Fruit fly (Drosophila melanogaster) whole organism, embryonic: ENCODE results near the gene Fkbp59.

Source experiments
- Adf1 ChIP-seq: fragments of 200-800 bp; sonication (Bioruptor generic); IDR thresholded peaks from 2 replicates; pipeline ENCODE4 v1.3.6; 2022; ENCODE audit warnings: missing biosample characterization, missing genetic modification characterization
- Asciz ChIP-seq: fragments of 200-800 bp; sonication (Bioruptor generic); optimal IDR thresholded peaks from 2 replicates; lab custom pipeline; 2017; ENCODE audit warnings: missing biosample characterization, mild to moderate bottlenecking, missing genetic modification characterization, missing genetic modification reagents
- CG10147 ChIP-seq: fragments of 200-800 bp; sonication (Bioruptor generic); optimal IDR thresholded peaks from 2 replicates; lab custom pipeline; 2019; ENCODE audit warnings: missing biosample characterization, mild to moderate bottlenecking, missing genetic modification characterization, moderate library complexity
- CG12104 ChIP-seq: fragments of 200-800 bp; sonication (Bioruptor generic); optimal IDR thresholded peaks from 3 replicates; lab custom pipeline; 2016; ENCODE audit warnings: missing biosample characterization, missing genetic modification characterization
- CG12769 ChIP-seq: fragments of 200-800 bp; sonication (Bioruptor generic); optimal IDR thresholded peaks from 2 replicates; lab custom pipeline; 2019; ENCODE audit warnings: missing biosample characterization, mild to moderate bottlenecking, missing genetic modification characterization, moderate library complexity
- CG17802 ChIP-seq: fragments of 200-800 bp; sonication (Bioruptor generic); optimal IDR thresholded peaks from 2 replicates; lab custom pipeline; 2018; ENCODE audit warnings: missing biosample characterization, mild to moderate bottlenecking, missing genetic modification characterization, moderate library complexity
- CG17829 ChIP-seq: fragments of 200-800 bp; optimal IDR thresholded peaks from 2 replicates; lab custom pipeline; 2019; ENCODE audit warnings: missing biosample characterization, mild to moderate bottlenecking, missing genetic modification characterization, moderate library complexity
- CG2199 ChIP-seq: fragments of 200-800 bp; sonication (Bioruptor generic); IDR thresholded peaks from 3 replicates; pipeline ENCODE4 v1.3.6; 2022; ENCODE audit warnings: missing biosample characterization, missing genetic modification characterization
- CG3065 ChIP-seq: fragments of 200-800 bp; sonication (Bioruptor generic); optimal IDR thresholded peaks from 2 replicates; lab custom pipeline; 2016; ENCODE audit warnings: missing biosample characterization, missing genetic modification characterization
- CG31224 ChIP-seq: fragments of 200-800 bp; sonication (Bioruptor generic); IDR thresholded peaks from 2 replicates; pipeline ENCODE4 v1.3.6; 2022; ENCODE audit warnings: missing biosample characterization, missing genetic modification characterization
- CG33557 ChIP-seq: fragments of 200-800 bp; sonication (Bioruptor generic); optimal IDR thresholded peaks from 2 replicates; lab custom pipeline; 2019; ENCODE audit warnings: missing biosample characterization, mild to moderate bottlenecking, missing genetic modification characterization, moderate library complexity
- CG34376 ChIP-seq: fragments of 200-800 bp; sonication (Bioruptor generic); optimal IDR thresholded peaks from 2 replicates; lab custom pipeline; 2018; ENCODE audit warnings: missing biosample characterization, mild to moderate bottlenecking, missing genetic modification characterization
- CG7372 ChIP-seq: fragments of 200-800 bp; sonication (Bioruptor generic); IDR thresholded peaks from 2 replicates; pipeline ENCODE4 v1.3.6; 2022; ENCODE audit warnings: missing biosample characterization, missing genetic modification characterization
- CG7745 ChIP-seq: fragments of 200-800 bp; sonication (Bioruptor generic); optimal IDR thresholded peaks from 2 replicates; lab custom pipeline; 2018; ENCODE audit warnings: missing biosample characterization, mild to moderate bottlenecking, missing genetic modification characterization, moderate library complexity
- CG7963 ChIP-seq: fragments of 200-800 bp; sonication (Bioruptor generic); IDR thresholded peaks from 3 replicates; pipeline ENCODE4 v1.3.6; 2022; ENCODE audit warnings: missing biosample characterization, missing genetic modification characterization; ENCODE audit not compliant: partially characterized antibody
- CoRest ChIP-seq: fragments of 200-800 bp; sonication (Bioruptor generic); optimal IDR thresholded peaks from 3 replicates; lab custom pipeline; 2018; ENCODE audit warnings: missing biosample characterization, mild to moderate bottlenecking, missing genetic modification characterization, moderate library complexity
- E2f2 ChIP-seq: fragments of 200-800 bp; sonication (Bioruptor generic); IDR thresholded peaks from 2 replicates; pipeline ENCODE4 v1.3.6; 2022; ENCODE audit warnings: missing biosample characterization, missing genetic modification characterization
- ERR ChIP-seq: fragments of 200-800 bp; sonication (Bioruptor generic); optimal IDR thresholded peaks from 2 replicates; lab custom pipeline; 2016; ENCODE audit warnings: missing biosample characterization, missing genetic modification characterization
- Ets65A ChIP-seq: fragments of 200-800 bp; sonication (Bioruptor generic); peaks from one replicate; lab custom pipeline; 2016; ENCODE audit warnings: missing biosample characterization, missing genetic modification characterization
- Fer1 ChIP-seq: fragments of 200-800 bp; sonication (Bioruptor generic); optimal IDR thresholded peaks from 2 replicates; lab custom pipeline; 2017; ENCODE audit warnings: missing biosample characterization, mild to moderate bottlenecking, missing genetic modification characterization
- H15 ChIP-seq: fragments of 200-800 bp; sonication (Bioruptor generic); IDR thresholded peaks from 3 replicates; pipeline ENCODE4 v1.3.6; 2022; ENCODE audit warnings: missing biosample characterization, missing genetic modification characterization
- Hey ChIP-seq: fragments of 200-800 bp; sonication (Bioruptor generic); optimal IDR thresholded peaks from 3 replicates; lab custom pipeline; 2018; ENCODE audit warnings: missing biosample characterization, mild to moderate bottlenecking, missing genetic modification characterization
- Hr51 ChIP-seq, 2 experiments: fragments of 200-800 bp; sonication (Bioruptor generic); optimal IDR thresholded peaks; 2 replicates in 1 of 2; 3 replicates in 1 of 2; lab custom pipeline; 2016 to 2018; ENCODE audit warnings: missing biosample characterization in 2 of 2, missing genetic modification characterization in 2 of 2, mild to moderate bottlenecking in 1 of 2, moderate library complexity in 1 of 2
- Hr78 ChIP-seq, 2 experiments: fragments of 200-800 bp in 1 of 2; fragments of >200 bp in 1 of 2; sonication (Bioruptor generic) in 1 of 2; optimal IDR thresholded peaks; 2 replicates each; lab custom pipeline; 2017 to 2019; ENCODE audit warnings: missing biosample characterization in 2 of 2, missing genetic modification characterization in 2 of 2, mild to moderate bottlenecking in 1 of 2, moderate library complexity in 1 of 2
- Hsf ChIP-seq: fragments of 200-800 bp; sonication (Bioruptor generic); optimal IDR thresholded peaks from 3 replicates; lab custom pipeline; 2016; ENCODE audit warnings: missing biosample characterization, missing genetic modification characterization
- Kr ChIP-seq: fragments of 200-800 bp; sonication (Bioruptor generic); optimal IDR thresholded peaks from 2 replicates; lab custom pipeline; 2017; ENCODE audit warnings: missing biosample characterization, mild to moderate bottlenecking, missing genetic modification characterization
- Neu2 ChIP-seq: fragments of 200-800 bp; sonication (Bioruptor generic); optimal IDR thresholded peaks from 3 replicates; lab custom pipeline; 2016; ENCODE audit warnings: missing biosample characterization, missing genetic modification characterization, borderline replicate concordance
- PHDP ChIP-seq: fragments of 200-800 bp; sonication (Bioruptor generic); optimal IDR thresholded peaks from 3 replicates; lab custom pipeline; 2018; ENCODE audit warnings: missing biosample characterization, mild to moderate bottlenecking, missing genetic modification characterization, moderate library complexity
- Scr ChIP-seq: fragments of 200-800 bp; sonication (Bioruptor generic); IDR thresholded peaks from 2 replicates; pipeline ENCODE4 v1.3.6; 2022; ENCODE audit warnings: missing biosample characterization, missing genetic modification characterization; ENCODE audit not compliant: partially characterized antibody
- Stat92E ChIP-seq, 3 experiments: fragments of >200 bp in 2 of 3; fragments of 200-800 bp in 1 of 3; sonication (Bioruptor generic) in 1 of 3; optimal IDR thresholded peaks; 2 replicates each; lab custom pipeline; 2017 to 2019; ENCODE audit warnings: missing biosample characterization in 3 of 3, missing genetic modification characterization in 3 of 3, mild to moderate bottlenecking in 1 of 3, moderate library complexity in 1 of 3
- ap ChIP-seq: fragments of 200-800 bp; sonication (Bioruptor generic); IDR thresholded peaks from 2 replicates; pipeline ENCODE4 v1.3.6; 2022; ENCODE audit warnings: missing biosample characterization, missing genetic modification characterization
- crc ChIP-seq: fragments of 200-800 bp; sonication (Bioruptor generic); optimal IDR thresholded peaks from 2 replicates; lab custom pipeline; 2016; ENCODE audit warnings: missing biosample characterization, missing genetic modification characterization
- dm ChIP-seq: fragments of 200-800 bp; sonication (Bioruptor generic); optimal IDR thresholded peaks from 3 replicates; lab custom pipeline; 2016; ENCODE audit warnings: missing biosample characterization, missing genetic modification characterization
- dpn ChIP-seq, 2 experiments: fragments of 200-800 bp; sonication (Bioruptor generic); optimal IDR thresholded peaks; 3 replicates each; lab custom pipeline; 2016; ENCODE audit warnings: missing biosample characterization in 2 of 2, missing genetic modification characterization in 2 of 2
- gfzf ChIP-seq: fragments of 200-800 bp; sonication (Bioruptor generic); optimal IDR thresholded peaks from 2 replicates; lab custom pipeline; 2016; ENCODE audit warnings: missing biosample characterization, mild to moderate bottlenecking, missing genetic modification characterization, moderate library complexity
- ham ChIP-seq: fragments of 200-800 bp; sonication (Bioruptor generic); IDR thresholded peaks from 2 replicates; pipeline ENCODE4 v1.3.6; 2022; ENCODE audit warnings: missing biosample characterization, missing genetic modification characterization
- hbn ChIP-seq: fragments of 200-800 bp; sonication (Bioruptor generic); IDR thresholded peaks from 2 replicates; pipeline ENCODE4 v1.3.6; 2022; ENCODE audit warnings: missing biosample characterization, missing genetic modification characterization; ENCODE audit not compliant: partially characterized antibody
- ind ChIP-seq: fragments of 200-800 bp; sonication (Bioruptor generic); optimal IDR thresholded peaks from 3 replicates; lab custom pipeline; 2016; ENCODE audit warnings: missing biosample characterization, missing genetic modification characterization
- jigr1 ChIP-seq: fragments of 200-800 bp; sonication (Bioruptor generic); IDR thresholded peaks from 3 replicates; pipeline ENCODE4 v1.3.6; 2022; ENCODE audit warnings: missing biosample characterization, missing genetic modification characterization
- klu ChIP-seq: fragments of 200-800 bp; sonication (Bioruptor generic); IDR thresholded peaks from 2 replicates; pipeline ENCODE4 v1.3.6; 2022; ENCODE audit warnings: missing biosample characterization, missing genetic modification characterization
- kni ChIP-seq: fragments of 200-800 bp; sonication (Bioruptor generic); optimal IDR thresholded peaks from 3 replicates; lab custom pipeline; 2017; ENCODE audit warnings: mild to moderate bottlenecking, missing biosample characterization, missing genetic modification reagents, missing genetic modification characterization
- lov ChIP-seq, 2 experiments: fragments of 200-800 bp in 1 of 2; fragments of >200 bp in 1 of 2; sonication (Bioruptor generic) in 1 of 2; IDR thresholded peaks in 1 of 2; optimal IDR thresholded peaks in 1 of 2; 2 replicates in 1 of 2; 3 replicates in 1 of 2; pipeline versions ENCODE4 v1.3.6 to Lab custom; 2017 to 2022; ENCODE audit warnings: missing biosample characterization in 1 of 2, missing genetic modification characterization in 1 of 2
- luna ChIP-seq: fragments of 200-800 bp; sonication (Bioruptor generic); optimal IDR thresholded peaks from 2 replicates; lab custom pipeline; 2016; ENCODE audit warnings: missing biosample characterization, missing genetic modification characterization
- schlank ChIP-seq: fragments of 200-800 bp; sonication (Bioruptor generic); optimal IDR thresholded peaks from 2 replicates; lab custom pipeline; 2018; ENCODE audit warnings: missing biosample characterization, mild to moderate bottlenecking, missing genetic modification characterization
- slp2 ChIP-seq: fragments of 200-800 bp; sonication (Bioruptor generic); optimal IDR thresholded peaks from 2 replicates; lab custom pipeline; 2016; ENCODE audit warnings: missing biosample characterization, missing genetic modification characterization
- stc ChIP-seq: fragments of 200-800 bp; sonication (Bioruptor generic); IDR thresholded peaks from 2 replicates; pipeline ENCODE4 v1.3.6; 2022; ENCODE audit warnings: missing biosample characterization, missing genetic modification characterization
- zen2 ChIP-seq: fragments of 200-800 bp; sonication (Bioruptor generic); IDR thresholded peaks from 3 replicates; pipeline ENCODE4 v1.3.6; 2022; ENCODE audit warnings: missing biosample characterization, missing genetic modification characterization; ENCODE audit not compliant: partially characterized antibody

The Fkbp59 gene

DNA sequence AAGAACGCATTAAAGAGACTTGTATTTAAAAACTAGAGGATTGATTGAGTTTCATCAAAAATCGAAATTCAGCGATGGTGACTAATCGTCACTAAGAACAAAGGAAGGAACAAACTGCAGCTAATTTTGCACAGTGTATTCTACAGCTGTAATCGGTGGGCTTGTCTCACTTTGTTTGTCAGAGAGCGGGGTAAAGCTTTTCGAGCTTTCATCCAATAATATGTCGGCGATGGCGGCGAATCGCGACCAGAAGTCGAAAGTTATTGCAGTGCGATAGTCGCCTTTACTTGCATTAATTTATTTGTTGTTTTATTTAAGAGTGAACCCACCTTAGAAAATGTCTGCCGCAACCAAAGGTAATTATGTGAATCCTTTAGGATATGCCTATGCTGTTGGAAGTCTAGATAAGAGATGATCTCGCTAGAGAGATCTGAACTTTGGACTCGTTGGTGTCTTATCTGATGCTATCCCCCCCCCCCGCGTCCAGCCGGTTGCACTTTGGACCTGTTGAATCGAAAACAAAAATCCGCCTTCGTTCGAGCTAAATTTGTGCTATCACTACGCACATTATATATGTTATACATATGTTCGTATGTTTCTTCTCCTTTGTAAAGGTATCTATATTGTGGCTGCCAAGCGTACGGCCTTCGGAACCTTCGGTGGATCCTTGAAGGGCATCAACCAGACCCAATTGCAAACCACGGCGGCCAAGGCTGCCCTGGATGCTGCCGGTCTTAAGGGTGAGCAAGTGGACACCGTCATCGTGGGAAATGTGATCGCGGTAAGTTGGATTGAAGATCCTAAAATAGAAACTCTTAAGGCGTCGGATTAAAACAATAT lies 27.4 kb downstream of the Fkbp59 start, which contains the start of gene yip2 (continued):
- TF ChIP-seq CG17829, result peak; percentile 23
- TF ChIP-seq CG34376 (GFP tag; lab: Kevin White, UChicago), result peak; percentile 96
- TF ChIP-seq luna (GFP tag; lab: Kevin White, UChicago), result no peak
- no peak for TF ChIP-seq CG33557 (GFP tag; lab: Kevin White, UChicago)
- TF ChIP-seq zen2 (GFP tag; lab: Robert Waterston, UW), result no peak
- no peak for TF ChIP-seq Stat92E (GFP tag; optimal IDR thresholded peaks at IDR 0.05; lab: Kevin White, UChicago)
- TF ChIP-seq Scr (GFP tag; lab: Robert Waterston, UW), result no peak
- TF ChIP-seq CoRest (tag; lab: Kevin White, UChicago), result peak; percentile 42
- no peak for TF ChIP-seq ERR
- peak; percentile 14 for TF ChIP-seq CG12104 (GFP tag; lab: Kevin White, UChicago)
- peak; percentile 31; the same call in 1 of the 3 replicates for TF ChIP-seq H15 (GFP tag; lab: Robert Waterston, UW)
- TF ChIP-seq gfzf (GFP tag; lab: Kevin White, UChicago), result no peak
- TF ChIP-seq Hey (tag; lab: Kevin White, UChicago), result no peak
- TF ChIP-seq ap, result peak; percentile 52
- TF ChIP-seq hbn (GFP tag; lab: Robert Waterston, UW), result no peak
- no peak for TF ChIP-seq Kr (GFP tag; lab: Kevin White, UChicago)
- 0 out of 2 replicates have a peak, but pooled peaks have one; percentile 16 for TF ChIP-seq CG7372 (GFP tag; lab: Robert Waterston, UW)
- TF ChIP-seq stc, result peak; percentile 64
- no peak; the same call in none of the 2 replicates for TF ChIP-seq CG31224 (GFP tag; lab: Robert Waterston, UW)
- TF ChIP-seq slp2 (GFP tag; lab: Kevin White, UChicago), result peak; percentile 50
- TF ChIP-seq klu (GFP tag; lab: Robert Waterston, UW), result no peak
- TF ChIP-seq Hr51 (GFP tag; optimal IDR thresholded peaks at IDR 0.05; lab: Kevin White, UChicago), result peak; percentile 20 to 77
- TF ChIP-seq schlank (tag; lab: Kevin White, UChicago), result peak; percentile 21
- no peak for TF ChIP-seq CG3065 (GFP tag; lab: Kevin White, UChicago)
- peak; percentile 22 for TF ChIP-seq Asciz (GFP tag; lab: Kevin White, UChicago)
- peak; percentile 19 for TF ChIP-seq CG10147 (GFP tag; lab: Kevin White, UChicago)
- peak; percentile 26 for TF ChIP-seq Ets65A
- TF ChIP-seq CG12769 (tag; lab: Kevin White, UChicago), result peak; percentile 74
- TF ChIP-seq dm (GFP tag; lab: Kevin White, UChicago), result no peak
- no peak for TF ChIP-seq lov (optimal IDR thresholded peaks at IDR 0.05; lab: Kevin White, UChicago)
- TF ChIP-seq lov (GFP tag; IDR thresholded peaks at IDR 0.05; lab: Robert Waterston, UW), result no peak
- TF ChIP-seq Hr78 (GFP tag; optimal IDR thresholded peaks at IDR 0.05; lab: Kevin White, UChicago), result peak in 1 of 2 experiments; percentile 33
- TF ChIP-seq jigr1 (GFP tag; lab: Robert Waterston, UW), result no peak
- peak; percentile 72 for TF ChIP-seq Fer1 (GFP tag; lab: Kevin White, UChicago)
- TF ChIP-seq PHDP, result peak; percentile 71
- peak; percentile 49; the same call in 1 of the 2 replicates for TF ChIP-seq E2f2
- TF ChIP-seq ind, result peak; percentile 61
- peak; percentile 38 to 68 for TF ChIP-seq dpn (GFP tag; optimal IDR thresholded peaks at IDR 0.05; lab: Kevin White, UChicago)
- no peak for TF ChIP-seq ham
- no peak for TF ChIP-seq CG7745
- no peak for TF ChIP-seq Neu2 (GFP tag; lab: Kevin White, UChicago)
- TF ChIP-seq CG17802 (tag; lab: Kevin White, UChicago), result no peak
- TF ChIP-seq CG7963, result no peak
- TF ChIP-seq CG2199, result no peak
- TF ChIP-seq Hsf (GFP tag; lab: Kevin White, UChicago), result peak; percentile 62
- TF ChIP-seq crc (GFP tag; lab: Kevin White, UChicago), result no peak
- TF ChIP-seq kni (GFP tag; lab: Kevin White, UChicago), result no peak
- peak; percentile 38; the same call in 1 of the 2 replicates for TF ChIP-seq Adf1 (GFP tag; lab: Robert Waterston, UW)
